Worm (Caenorhabditis elegans) whole organism, L1 larva: ENCODE results near the gene fbxa-56.
A peak's percentile ranks its signal among the peaks of the same experiment; 100 is the strongest.

ENCODE experiments used
- C04F5.9 ChIP-seq: sonication (generic microtip); optimal IDR thresholded peaks from 2 replicates; lab custom pipeline; 2016; ENCODE audit warnings: missing genetic modification characterization, missing compliant biosample characterization
- F16B12.6 ChIP-seq: fragments of 150-350 bp; optimal IDR thresholded peaks from 2 replicates; lab custom pipeline; 2014; ENCODE audit warnings: missing biosample characterization, missing genetic modification characterization
- Y116A8C.19 ChIP-seq: sonication (generic microtip); optimal IDR thresholded peaks from 2 replicates; lab custom pipeline; 2016; ENCODE audit warnings: missing compliant biosample characterization, missing genetic modification characterization, borderline replicate concordance
- aha-1 ChIP-seq: fragments of 150-350 bp; optimal IDR thresholded peaks from 2 replicates; lab custom pipeline; 2014; ENCODE audit warnings: missing biosample characterization, missing genetic modification characterization
- aly-2 ChIP-seq: fragments of 150-350 bp; optimal IDR thresholded peaks from 2 replicates; lab custom pipeline; 2014; ENCODE audit warnings: missing biosample characterization, missing genetic modification characterization
- blmp-1 ChIP-seq: fragments of 150-350 bp; optimal IDR thresholded peaks from 2 replicates; lab custom pipeline; 2014; ENCODE audit warnings: missing biosample characterization, missing genetic modification characterization
- dpl-1 ChIP-seq, 3 experiments: fragments of 150-350 bp in 2 of 3; sonication (generic microtip) in 1 of 3; optimal IDR thresholded peaks; 2 replicates each; lab custom pipeline; 2014 to 2017; ENCODE audit warnings: missing biosample characterization in 3 of 3, missing genetic modification characterization in 3 of 3, missing genetic modification reagents in 3 of 3
- efl-1 ChIP-seq, 4 experiments: fragments of 150-350 bp; optimal IDR thresholded peaks in 3 of 4; peaks in 1 of 4; 1 replicate in 1 of 4; 2 replicates in 3 of 4; lab custom pipeline; 2014; ENCODE audit warnings: missing biosample characterization in 2 of 4, missing genetic modification characterization in 2 of 4, missing genetic modification reagents in 2 of 4
- egl-13 ChIP-seq: sonication (generic microtip); optimal IDR thresholded peaks from 2 replicates; lab custom pipeline; 2016; ENCODE audit warnings: missing genotype, missing genetic modification reagents, missing genetic modification characterization, missing compliant biosample characterization
- egl-27 ChIP-seq, 2 experiments: fragments of 150-350 bp in 1 of 2; sonication (generic microtip); optimal IDR thresholded peaks; 3 replicates each; lab custom pipeline; 2017 to 2018; ENCODE audit warnings: missing biosample characterization in 2 of 2, missing genetic modification characterization in 2 of 2, missing genetic modification reagents in 2 of 2
- ets-5 ChIP-seq: fragments of 200-800 bp; sonication (Bioruptor generic); IDR thresholded peaks from 2 replicates; pipeline ENCODE4 v1.3.6; 2022; ENCODE audit warnings: missing genetic modification characterization, missing compliant biosample characterization
- fkh-8 ChIP-seq: sonication (generic microtip); optimal IDR thresholded peaks from 2 replicates; lab custom pipeline; 2016; ENCODE audit warnings: mild to moderate bottlenecking, missing genetic modification characterization, missing compliant biosample characterization
- fos-1 ChIP-seq: fragments of 150-350 bp; optimal IDR thresholded peaks from 2 replicates; lab custom pipeline; 2014; ENCODE audit warnings: missing biosample characterization, missing genetic modification characterization
- hlh-17 ChIP-seq: fragments of 200-800 bp; sonication (Bioruptor generic); optimal IDR thresholded peaks from 2 replicates; lab custom pipeline; 2018; ENCODE audit warnings: missing genetic modification characterization, mild to moderate bottlenecking, missing compliant biosample characterization, moderate library complexity, borderline replicate concordance
- hlh-4 ChIP-seq: sonication (generic microtip); optimal IDR thresholded peaks from 2 replicates; lab custom pipeline; 2016; ENCODE audit warnings: mild to moderate bottlenecking, missing genetic modification characterization, missing compliant biosample characterization
- lin-14 ChIP-seq: fragments of 200-800 bp; sonication (Bioruptor generic); optimal IDR thresholded peaks from 2 replicates; lab custom pipeline; 2018; ENCODE audit warnings: mild to moderate bottlenecking, missing genetic modification characterization, moderate library complexity, missing compliant biosample characterization
- lin-15B ChIP-seq: fragments of 150-350 bp; sonication (generic microtip); optimal IDR thresholded peaks from 3 replicates; lab custom pipeline; 2014; ENCODE audit warnings: missing biosample characterization, missing genetic modification characterization
- lin-35 ChIP-seq, 2 experiments: fragments of 150-350 bp; optimal IDR thresholded peaks; 2 replicates each; lab custom pipeline; 2014; ENCODE audit warnings: missing biosample characterization in 2 of 2, missing genetic modification characterization in 2 of 2, missing genetic modification reagents in 2 of 2
- lin-39 ChIP-seq: fragments of 150-350 bp; optimal IDR thresholded peaks from 2 replicates; lab custom pipeline; 2014; ENCODE audit warnings: missing biosample characterization, missing genetic modification reagents, missing genetic modification characterization
- lir-3 ChIP-seq: sonication (generic microtip); optimal IDR thresholded peaks from 2 replicates; lab custom pipeline; 2016; ENCODE audit warnings: mild to moderate bottlenecking, missing genetic modification characterization, moderate library complexity, missing compliant biosample characterization; ENCODE audit not compliant: poor library complexity
- lsy-2 ChIP-seq, 2 experiments: fragments of 150-350 bp; optimal IDR thresholded peaks; 2 replicates each; lab custom pipeline; 2014; ENCODE audit warnings: missing biosample characterization in 2 of 2, missing genetic modification characterization in 2 of 2
- mab-9 ChIP-seq: fragments of 200-800 bp; sonication (Bioruptor generic); IDR thresholded peaks from 2 replicates; pipeline ENCODE4 v1.3.6; 2022; ENCODE audit warnings: missing genetic modification reagents, missing genetic modification characterization, missing compliant biosample characterization
- mdl-1 ChIP-seq, 2 experiments: fragments of 150-350 bp; optimal IDR thresholded peaks; 2 replicates each; lab custom pipeline; 2014 to 2017; ENCODE audit warnings: missing biosample characterization in 2 of 2, missing genetic modification characterization in 2 of 2, inconsistent platforms in 1 of 2
- mep-1 ChIP-seq: fragments of 150-350 bp; optimal IDR thresholded peaks from 2 replicates; lab custom pipeline; 2014; ENCODE audit warnings: missing biosample characterization, missing genetic modification characterization
- nhr-47 ChIP-seq: sonication (generic microtip); optimal IDR thresholded peaks from 2 replicates; lab custom pipeline; 2016; ENCODE audit warnings: mild to moderate bottlenecking, missing genetic modification characterization, moderate library complexity, missing compliant biosample characterization
- nhr-71 ChIP-seq: sonication (generic microtip); optimal IDR thresholded peaks from 2 replicates; lab custom pipeline; 2016; ENCODE audit warnings: mild to moderate bottlenecking, missing genetic modification characterization, moderate library complexity, missing compliant biosample characterization
- nhr-77 ChIP-seq: fragments of 150-350 bp; optimal IDR thresholded peaks from 2 replicates; lab custom pipeline; 2014; ENCODE audit warnings: missing biosample characterization, missing genetic modification characterization
- nhr-84 ChIP-seq: sonication (generic microtip); optimal IDR thresholded peaks from 2 replicates; lab custom pipeline; 2017; ENCODE audit warnings: missing biosample characterization, missing genetic modification characterization
- nhr-85 ChIP-seq: sonication (generic microtip); peaks from one replicate; lab custom pipeline; 2016; ENCODE audit warnings: missing genetic modification characterization, inconsistent platforms, missing compliant biosample characterization
- pag-3 ChIP-seq: sonication (generic microtip); optimal IDR thresholded peaks from 2 replicates; lab custom pipeline; 2017; ENCODE audit warnings: missing genetic modification characterization, mild to moderate bottlenecking, missing compliant biosample characterization, antibody characterized with exemption, borderline replicate concordance; ENCODE audit not compliant: insufficient read depth
- pax-3 ChIP-seq: fragments of 200-800 bp; sonication (Bioruptor generic); optimal IDR thresholded peaks from 2 replicates; lab custom pipeline; 2018; ENCODE audit warnings: mild to moderate bottlenecking, missing genetic modification characterization, moderate library complexity, missing compliant biosample characterization
- rnt-1 ChIP-seq: sonication (generic microtip); optimal IDR thresholded peaks from 2 replicates; lab custom pipeline; 2016; ENCODE audit warnings: mild to moderate bottlenecking, missing genetic modification characterization, moderate library complexity, missing compliant biosample characterization
- skn-1 ChIP-seq: fragments of 150-350 bp; optimal IDR thresholded peaks from 2 replicates; lab custom pipeline; 2014; ENCODE audit warnings: missing biosample characterization, missing genetic modification characterization
- snu-23 ChIP-seq: sonication (generic microtip); optimal IDR thresholded peaks from 2 replicates; lab custom pipeline; 2016; ENCODE audit warnings: missing genetic modification characterization, missing compliant biosample characterization
- sptf-1 ChIP-seq: fragments of 150-350 bp; optimal IDR thresholded peaks from 2 replicates; lab custom pipeline; 2014; ENCODE audit warnings: missing biosample characterization, missing genetic modification characterization
- swsn-7 ChIP-seq: sonication (generic microtip); optimal IDR thresholded peaks from 2 replicates; lab custom pipeline; 2016; ENCODE audit warnings: missing genetic modification characterization, missing compliant biosample characterization
- tbx-2 ChIP-seq: sonication (generic microtip); optimal IDR thresholded peaks from 2 replicates; lab custom pipeline; 2016; ENCODE audit warnings: missing genetic modification characterization, missing compliant biosample characterization
- unc-130 ChIP-seq: fragments of 150-350 bp; optimal IDR thresholded peaks from 2 replicates; lab custom pipeline; 2017; ENCODE audit warnings: missing biosample characterization, missing genetic modification characterization, inconsistent platforms
- unc-30 ChIP-seq: sonication (generic microtip); optimal IDR thresholded peaks from 2 replicates; lab custom pipeline; 2017; ENCODE audit warnings: missing biosample characterization, missing genetic modification characterization
- unc-98 ChIP-seq: fragments of 200-800 bp; sonication (Bioruptor generic); IDR thresholded peaks from 2 replicates; pipeline ENCODE4 v1.3.6; 2022; ENCODE audit warnings: missing genetic modification characterization, missing compliant biosample characterization
- vab-15 ChIP-seq: sonication (generic microtip); optimal IDR thresholded peaks from 2 replicates; lab custom pipeline; 2017; ENCODE audit warnings: missing genotype, mild to moderate bottlenecking, missing genetic modification characterization, missing compliant biosample characterization
- zip-4 ChIP-seq: fragments of 200-800 bp; sonication (Bioruptor generic); optimal IDR thresholded peaks from 2 replicates; lab custom pipeline; 2018; ENCODE audit warnings: mild to moderate bottlenecking, missing genetic modification characterization, moderate library complexity, missing compliant biosample characterization
- ztf-11 ChIP-seq, 2 experiments: sonication (generic microtip); optimal IDR thresholded peaks; 2 replicates each; lab custom pipeline; 2016 to 2017; ENCODE audit warnings: missing genetic modification characterization in 2 of 2, missing biosample characterization in 1 of 2, missing compliant biosample characterization in 1 of 2

Gene fbxa-56

ce11 chrIII:896904-897303 lies 41.0 kb downstream of the fbxa-56 start:
- TF ChIP-seq vab-15 (tag; lab: Kevin White, UChicago): no peak
- no peak for TF ChIP-seq sptf-1 (tag; lab: Kevin White, UChicago)
- TF ChIP-seq unc-98 (GFP tag; lab: Robert Waterston, UW): no peak
- TF ChIP-seq hlh-17 (GFP tag; lab: Kevin White, UChicago): no peak

- TF ChIP-seq lin-15B (tag; lab: Kevin White, UChicago) (peak; percentile 1), efl-1 (optimal IDR thresholded peaks at IDR 0.05; lab: Kevin White, UChicago) (no peak), efl-1 (GFP tag; optimal IDR thresholded peaks at IDR 0.05 in 1 of 2; lab: Kevin White, UChicago) (peak; percentile 10 to 71), dpl-1 (GFP tag; optimal IDR thresholded peaks at IDR 0.05; lab: Kevin White, UChicago) (peak in 2 of 3 experiments; percentile 7 to 18), blmp-1 (tag; lab: Kevin White, UChicago) (peak; percentile 37), swsn-7 (tag; lab: Kevin White, UChicago) (no peak), lin-35 (GFP tag; optimal IDR thresholded peaks at IDR 0.05; lab: Kevin White, UChicago) (peak in 1 of 2 experiments; percentile 43)
- TF ChIP-seq, all 84 proteins: peak for 5
Observed at ce11 chrIII:895525-895924, 42.3 kb downstream of the fbxa-56 start, which contains the start of the genes ztf-18 and F23H11.2. Gene ztf-18, minus strand, starts transcription at chrIII:895712. Gene F23H11.2, plus strand, starts transcription at chrIII:895747.

DNA sequence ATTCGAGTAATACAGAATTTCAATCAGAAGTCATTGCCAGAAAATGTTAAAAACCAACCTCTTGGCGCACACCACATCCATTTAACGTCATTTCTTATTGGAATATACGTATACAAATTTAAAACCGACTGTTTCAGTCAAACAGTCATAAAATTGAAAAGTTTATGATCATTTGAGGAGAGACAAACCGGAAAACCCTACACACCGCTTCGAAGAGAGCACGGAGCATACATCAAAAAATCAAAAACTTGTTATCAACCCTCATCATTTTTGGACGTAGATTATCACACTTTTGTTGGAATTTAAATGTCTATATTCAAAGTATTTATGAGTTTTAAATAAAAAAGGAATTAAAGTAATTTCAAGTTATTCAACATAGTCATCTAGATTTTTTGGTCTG lies 46.8 kb downstream of the fbxa-56 start, which contains the start of gene T24C4.10:
Gene T24C4.10 (minus strand): TSS at position 230 of the 400 bp plus-strand sequence.
- TF ChIP-seq tbx-2 (tag; lab: Kevin White, UChicago): no peak
- no peak for TF ChIP-seq egl-13 (tag; lab: Kevin White, UChicago)
- TF ChIP-seq lin-35 (GFP tag; optimal IDR thresholded peaks at IDR 0.05; lab: Kevin White, UChicago): peak in 1 of 2 experiments; percentile 10

DNA sequence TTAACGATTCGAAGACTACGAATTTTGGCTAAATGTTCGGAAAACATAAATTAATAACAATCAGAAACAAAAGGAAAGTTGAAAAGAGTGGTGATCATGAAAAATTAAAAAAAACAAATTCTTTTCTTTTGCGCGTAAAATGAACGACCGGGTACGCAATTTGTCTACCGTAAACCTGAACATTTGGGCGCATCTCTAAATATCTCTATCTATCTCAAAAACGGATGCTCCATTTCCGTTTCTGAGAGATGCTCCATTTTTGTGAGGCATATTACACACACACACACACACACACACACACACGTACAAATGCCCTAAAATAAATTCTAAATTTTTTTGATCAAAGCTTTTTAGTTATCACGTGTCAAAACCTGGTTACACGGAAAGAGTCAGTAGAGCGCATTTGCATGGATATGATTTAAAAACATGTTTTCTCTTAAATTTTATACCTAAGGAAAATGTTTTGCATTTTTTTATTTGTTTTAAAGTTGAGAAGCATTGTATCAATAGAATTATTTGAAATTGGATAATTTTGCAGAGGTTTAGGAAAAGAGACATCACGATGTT lies 48.8 kb downstream of the fbxa-56 start:
- TF ChIP-seq rnt-1 (tag; lab: Kevin White, UChicago) (no peak), F16B12.6 (tag; lab: Kevin White, UChicago) (no peak), unc-130 (no peak), tbx-2 (tag; lab: Kevin White, UChicago) (no peak), lin-14 (no peak), mab-9 (GFP tag; lab: Robert Waterston, UW) (no peak), ztf-11 (tag; optimal IDR thresholded peaks at IDR 0.05; lab: Kevin White, UChicago) (no peak), aha-1 (tag; lab: Kevin White, UChicago) (no peak), unc-30 (tag; lab: Kevin White, UChicago) (no peak), aly-2 (tag; lab: Kevin White, UChicago) (no peak), nhr-71 (peak; percentile 37), nhr-84 (tag; lab: Kevin White, UChicago) (no peak), fkh-8 (peak; percentile 59), ets-5 (GFP tag; lab: Robert Waterston, UW) (no peak), nhr-77 (tag; lab: Kevin White, UChicago) (no peak), nhr-47 (tag; lab: Kevin White, UChicago) (peak; percentile 1), Y116A8C.19 (tag; lab: Kevin White, UChicago) (no peak), lin-39 (tag; lab: Kevin White, UChicago) (no peak), hlh-4 (no peak), hlh-17 (GFP tag; lab: Kevin White, UChicago) (no peak), pax-3 (tag; lab: Kevin White, UChicago) (no peak), mdl-1 (tag; optimal IDR thresholded peaks at IDR 0.05; lab: Kevin White, UChicago) (peak in 1 of 2 experiments; percentile 1), skn-1 (tag; lab: Kevin White, UChicago) (peak; percentile 0), nhr-85 (peak; percentile 7), lir-3 (tag; lab: Kevin White, UChicago) (no peak), zip-4 (no peak), efl-1 (optimal IDR thresholded peaks at IDR 0.05; lab: Kevin White, UChicago) (peak in 1 of 2 experiments; percentile 7), efl-1 (GFP tag; optimal IDR thresholded peaks at IDR 0.05 in 1 of 2; lab: Kevin White, UChicago) (peak; percentile 16 to 28), fos-1 (no peak), egl-13 (tag; lab: Kevin White, UChicago) (peak; percentile 29), egl-27 (tag; optimal IDR thresholded peaks at IDR 0.05; lab: Kevin White, UChicago) (no peak), pag-3 (no peak), vab-15 (tag; lab: Kevin White, UChicago) (no peak), mep-1 (no peak), C04F5.9 (tag; lab: Kevin White, UChicago) (no peak), snu-23 (GFP tag; lab: Kevin White, UChicago) (no peak), lsy-2 (tag; optimal IDR thresholded peaks at IDR 0.05; lab: Kevin White, UChicago) (peak; percentile 49 to 73)
